Fruit fly (Drosophila melanogaster) whole organism, embryonic: ENCODE data around the gene CG15196.
A peak's percentile ranks its signal among the peaks of the same experiment; 100 is the strongest.

Experiments used
- Ada2b ChIP-seq: fragments of 200-800 bp; sonication (Bioruptor generic); IDR thresholded peaks from 2 replicates; pipeline ENCODE4 v1.3.6; 2022; ENCODE audit warnings: missing biosample characterization, missing genetic modification characterization
- CG11093 ChIP-seq: fragments of 200-800 bp; sonication (Bioruptor generic); IDR thresholded peaks from 3 replicates; pipeline ENCODE4 v1.3.6; 2022; ENCODE audit warnings: missing biosample characterization, missing genetic modification characterization
- CG11560 ChIP-seq: fragments of 200-800 bp; sonication (Bioruptor generic); IDR thresholded peaks from 3 replicates; pipeline ENCODE4 v1.3.6; 2022; ENCODE audit warnings: missing biosample characterization, missing genetic modification characterization
- CG12299 ChIP-seq: fragments of 200-800 bp; sonication (Bioruptor generic); optimal IDR thresholded peaks from 2 replicates; lab custom pipeline; 2018; ENCODE audit warnings: missing biosample characterization, mild to moderate bottlenecking, missing genetic modification characterization
- CG15269 ChIP-seq: fragments of 200-800 bp; sonication (Bioruptor generic); optimal IDR thresholded peaks from 2 replicates; lab custom pipeline; 2018; ENCODE audit warnings: missing biosample characterization, mild to moderate bottlenecking, missing genetic modification characterization, moderate library complexity
- CG1603 ChIP-seq: fragments of 200-800 bp; sonication (Bioruptor generic); optimal IDR thresholded peaks from 2 replicates; lab custom pipeline; 2019; ENCODE audit warnings: missing biosample characterization, mild to moderate bottlenecking, missing genetic modification characterization, moderate library complexity
- CG17568 ChIP-seq: fragments of 200-800 bp; sonication (Bioruptor generic); optimal IDR thresholded peaks from 2 replicates; lab custom pipeline; 2018; ENCODE audit warnings: missing biosample characterization, mild to moderate bottlenecking, missing genetic modification characterization, moderate library complexity
- CG18262 ChIP-seq: fragments of 200-800 bp; optimal IDR thresholded peaks from 3 replicates; lab custom pipeline; 2019; ENCODE audit warnings: missing biosample characterization, mild to moderate bottlenecking, missing genetic modification characterization, moderate library complexity
- CG2120 ChIP-seq: fragments of 200-800 bp; sonication (Bioruptor generic); optimal IDR thresholded peaks from 3 replicates; lab custom pipeline; 2016; ENCODE audit warnings: missing biosample characterization, missing genetic modification characterization
- CG30020 ChIP-seq: fragments of 200-800 bp; optimal IDR thresholded peaks from 2 replicates; lab custom pipeline; 2019; ENCODE audit warnings: missing biosample characterization, mild to moderate bottlenecking, missing genetic modification characterization, moderate library complexity
- CG3847 ChIP-seq: fragments of 200-800 bp; sonication (Bioruptor generic); IDR thresholded peaks from 2 replicates; pipeline ENCODE4 v1.3.6; 2022; ENCODE audit warnings: missing biosample characterization, missing genetic modification characterization
- CG4424 ChIP-seq: fragments of 200-800 bp; sonication (Bioruptor generic); optimal IDR thresholded peaks from 3 replicates; lab custom pipeline; 2016; ENCODE audit warnings: missing biosample characterization, missing genetic modification characterization
- CG5953 ChIP-seq: fragments of 200-800 bp; sonication (Bioruptor generic); IDR thresholded peaks from 2 replicates; pipeline ENCODE4 v1.3.6; 2022; ENCODE audit warnings: missing biosample characterization, missing genetic modification characterization
- CG7987 ChIP-seq: fragments of 200-800 bp; sonication (Bioruptor generic); optimal IDR thresholded peaks from 2 replicates; lab custom pipeline; 2018; ENCODE audit warnings: missing biosample characterization, mild to moderate bottlenecking, missing genetic modification characterization, moderate library complexity
- CG9437 ChIP-seq: fragments of 200-800 bp; sonication (Bioruptor generic); optimal IDR thresholded peaks from 2 replicates; lab custom pipeline; 2018; ENCODE audit warnings: missing biosample characterization, mild to moderate bottlenecking, missing genetic modification characterization
- Deaf1 ChIP-seq: fragments of 200-800 bp; optimal IDR thresholded peaks from 3 replicates; lab custom pipeline; 2019; ENCODE audit warnings: missing biosample characterization, mild to moderate bottlenecking, missing genetic modification characterization, moderate library complexity
- Dip3 ChIP-seq: fragments of 200-800 bp; sonication (Bioruptor generic); optimal IDR thresholded peaks from 3 replicates; lab custom pipeline; 2016; ENCODE audit warnings: missing biosample characterization, missing genetic modification characterization
- H15 ChIP-seq: fragments of 200-800 bp; sonication (Bioruptor generic); IDR thresholded peaks from 3 replicates; pipeline ENCODE4 v1.3.6; 2022; ENCODE audit warnings: missing biosample characterization, missing genetic modification characterization
- HLH3B ChIP-seq: fragments of 200-800 bp; sonication (Bioruptor generic); IDR thresholded peaks from 2 replicates; pipeline ENCODE4 v1.3.6; 2022; ENCODE audit warnings: missing biosample characterization, missing genetic modification characterization
- Hey ChIP-seq: fragments of 200-800 bp; sonication (Bioruptor generic); optimal IDR thresholded peaks from 3 replicates; lab custom pipeline; 2018; ENCODE audit warnings: missing biosample characterization, mild to moderate bottlenecking, missing genetic modification characterization
- HmgZ ChIP-seq: fragments of 200-800 bp; sonication (Bioruptor generic); optimal IDR thresholded peaks from 2 replicates; lab custom pipeline; 2018; ENCODE audit warnings: missing biosample characterization, mild to moderate bottlenecking, missing genetic modification characterization
- Lhr ChIP-seq: fragments of 200-800 bp; sonication (Bioruptor generic); optimal IDR thresholded peaks from 3 replicates; lab custom pipeline; 2017; ENCODE audit warnings: mild to moderate bottlenecking, missing biosample characterization, missing genetic modification reagents, missing genetic modification characterization
- MESR4 ChIP-seq: fragments of 200-800 bp; sonication (Bioruptor generic); optimal IDR thresholded peaks from 2 replicates; lab custom pipeline; 2018; ENCODE audit warnings: missing biosample characterization, mild to moderate bottlenecking, missing genetic modification characterization, moderate library complexity
- Spps ChIP-seq: fragments of 200-800 bp; sonication (Bioruptor generic); optimal IDR thresholded peaks from 2 replicates; lab custom pipeline; 2018; ENCODE audit warnings: missing biosample characterization, mild to moderate bottlenecking, missing genetic modification characterization
- Tbp ChIP-seq: fragments of >200 bp; optimal IDR thresholded peaks from 2 replicates; lab custom pipeline; 2018; ENCODE audit warnings: missing biosample characterization, missing genetic modification characterization
- Usf ChIP-seq: fragments of 200-800 bp; sonication (Bioruptor generic); optimal IDR thresholded peaks from 2 replicates; lab custom pipeline; 2017; ENCODE audit warnings: missing genotype, missing biosample characterization, missing genetic modification characterization
- Xrp1 ChIP-seq: fragments of 200-800 bp; sonication (Bioruptor generic); IDR thresholded peaks from 2 replicates; pipeline ENCODE4 v1.3.6; 2022; ENCODE audit warnings: missing biosample characterization, missing genetic modification characterization
- ac ChIP-seq: fragments of 200-800 bp; sonication (Bioruptor generic); optimal IDR thresholded peaks from 3 replicates; lab custom pipeline; 2017; ENCODE audit warnings: missing biosample characterization, mild to moderate bottlenecking, missing genetic modification characterization
- btn ChIP-seq: fragments of 200-800 bp; sonication (Bioruptor generic); optimal IDR thresholded peaks from 2 replicates; lab custom pipeline; 2016; ENCODE audit warnings: missing biosample characterization, missing genetic modification characterization
- danr ChIP-seq: fragments of 200-800 bp; sonication (Bioruptor generic); IDR thresholded peaks from 2 replicates; pipeline ENCODE4 v1.3.6; 2022; ENCODE audit warnings: missing biosample characterization, missing genetic modification characterization
- esg ChIP-seq: fragments of 200-800 bp; sonication (Bioruptor generic); conservative IDR thresholded peaks from 2 replicates; pipeline ENCODE4 v1.3.6; 2022; ENCODE audit warnings: missing biosample characterization, missing genetic modification characterization
- eve ChIP-seq, 2 experiments: fragments of >200 bp; optimal IDR thresholded peaks; 2 replicates each; lab custom pipeline; 2017; ENCODE audit warnings: missing biosample characterization in 2 of 2, missing genetic modification characterization in 2 of 2
- fd102C ChIP-seq: fragments of 200-800 bp; sonication (Bioruptor generic); optimal IDR thresholded peaks from 2 replicates; lab custom pipeline; 2018; ENCODE audit warnings: missing biosample characterization, mild to moderate bottlenecking, missing genetic modification characterization, moderate library complexity
- fru ChIP-seq: fragments of >200 bp; optimal IDR thresholded peaks from 2 replicates; lab custom pipeline; 2017
- gem ChIP-seq: fragments of 200-800 bp; sonication (Bioruptor generic); optimal IDR thresholded peaks from 2 replicates; lab custom pipeline; 2019; ENCODE audit warnings: missing biosample characterization, mild to moderate bottlenecking, missing genetic modification characterization, moderate library complexity
- gfzf ChIP-seq: fragments of 200-800 bp; sonication (Bioruptor generic); optimal IDR thresholded peaks from 2 replicates; lab custom pipeline; 2016; ENCODE audit warnings: missing biosample characterization, mild to moderate bottlenecking, missing genetic modification characterization, moderate library complexity
- inv ChIP-seq: fragments of 200-800 bp; sonication (Bioruptor generic); IDR thresholded peaks from 2 replicates; pipeline ENCODE4 v1.3.6; 2022; ENCODE audit warnings: missing biosample characterization, missing genetic modification characterization; ENCODE audit not compliant: partially characterized antibody
- kay ChIP-seq: fragments of 200-800 bp; sonication (Bioruptor generic); optimal IDR thresholded peaks from 2 replicates; lab custom pipeline; 2016; ENCODE audit warnings: missing biosample characterization, missing genetic modification characterization
- knrl ChIP-seq: fragments of 200-800 bp; sonication (Bioruptor generic); IDR thresholded peaks from 3 replicates; pipeline ENCODE4 v1.3.6; 2022; ENCODE audit warnings: missing biosample characterization, missing genetic modification characterization; ENCODE audit not compliant: partially characterized antibody
- maf-S ChIP-seq: fragments of 200-800 bp; sonication (Bioruptor generic); optimal IDR thresholded peaks from 2 replicates; lab custom pipeline; 2016; ENCODE audit warnings: missing biosample characterization, missing genetic modification characterization
- mirr ChIP-seq: fragments of 200-800 bp; sonication (Bioruptor generic); optimal IDR thresholded peaks from 3 replicates; lab custom pipeline; 2018; ENCODE audit warnings: missing biosample characterization, mild to moderate bottlenecking, missing genetic modification characterization
- prd ChIP-seq, 3 experiments: fragments of >200 bp in 2 of 3; fragments of 200-800 bp in 1 of 3; sonication (Bioruptor generic) in 1 of 3; optimal IDR thresholded peaks in 2 of 3; IDR thresholded peaks in 1 of 3; 2 replicates in 2 of 3; 3 replicates in 1 of 3; pipeline versions ENCODE4 v1.3.6 to Lab custom; 2017 to 2022; ENCODE audit warnings: missing biosample characterization in 1 of 3, missing genetic modification characterization in 1 of 3
- schlank ChIP-seq: fragments of 200-800 bp; sonication (Bioruptor generic); optimal IDR thresholded peaks from 2 replicates; lab custom pipeline; 2018; ENCODE audit warnings: missing biosample characterization, mild to moderate bottlenecking, missing genetic modification characterization
- sd ChIP-seq: fragments of 200-800 bp; sonication (Bioruptor generic); optimal IDR thresholded peaks from 3 replicates; lab custom pipeline; 2018; ENCODE audit warnings: missing biosample characterization, mild to moderate bottlenecking, missing genetic modification characterization, moderate library complexity
- sens-2 ChIP-seq: fragments of 200-800 bp; sonication (Bioruptor generic); IDR thresholded peaks from 2 replicates; pipeline ENCODE4 v1.3.6; 2022; ENCODE audit warnings: missing biosample characterization, missing genetic modification characterization
- shn ChIP-seq: fragments of 200-800 bp; sonication (Bioruptor generic); optimal IDR thresholded peaks from 3 replicates; lab custom pipeline; 2016; ENCODE audit warnings: missing biosample characterization, missing genetic modification characterization
- sisA ChIP-seq: fragments of 200-800 bp; sonication (Bioruptor generic); IDR thresholded peaks from 2 replicates; pipeline ENCODE4 v1.3.6; 2022; ENCODE audit warnings: missing biosample characterization, missing genetic modification characterization
- slou ChIP-seq: fragments of 200-800 bp; sonication (Bioruptor generic); optimal IDR thresholded peaks from 3 replicates; lab custom pipeline; 2016; ENCODE audit warnings: missing biosample characterization, missing genetic modification characterization
- ssp ChIP-seq: fragments of 200-800 bp; sonication (Bioruptor generic); IDR thresholded peaks from 2 replicates; pipeline ENCODE4 v1.3.6; 2022; ENCODE audit warnings: missing biosample characterization, missing genetic modification characterization
- tna ChIP-seq: fragments of 200-800 bp; sonication (Bioruptor generic); IDR thresholded peaks from 2 replicates; pipeline ENCODE4 v1.3.6; 2022; ENCODE audit warnings: missing biosample characterization, missing genetic modification characterization; ENCODE audit not compliant: partially characterized antibody
- vfl ChIP-seq: fragments of 200-800 bp; sonication (Bioruptor generic); optimal IDR thresholded peaks from 2 replicates; lab custom pipeline; 2016; ENCODE audit warnings: missing biosample characterization, missing genetic modification characterization

The CG15196 gene

DNA sequence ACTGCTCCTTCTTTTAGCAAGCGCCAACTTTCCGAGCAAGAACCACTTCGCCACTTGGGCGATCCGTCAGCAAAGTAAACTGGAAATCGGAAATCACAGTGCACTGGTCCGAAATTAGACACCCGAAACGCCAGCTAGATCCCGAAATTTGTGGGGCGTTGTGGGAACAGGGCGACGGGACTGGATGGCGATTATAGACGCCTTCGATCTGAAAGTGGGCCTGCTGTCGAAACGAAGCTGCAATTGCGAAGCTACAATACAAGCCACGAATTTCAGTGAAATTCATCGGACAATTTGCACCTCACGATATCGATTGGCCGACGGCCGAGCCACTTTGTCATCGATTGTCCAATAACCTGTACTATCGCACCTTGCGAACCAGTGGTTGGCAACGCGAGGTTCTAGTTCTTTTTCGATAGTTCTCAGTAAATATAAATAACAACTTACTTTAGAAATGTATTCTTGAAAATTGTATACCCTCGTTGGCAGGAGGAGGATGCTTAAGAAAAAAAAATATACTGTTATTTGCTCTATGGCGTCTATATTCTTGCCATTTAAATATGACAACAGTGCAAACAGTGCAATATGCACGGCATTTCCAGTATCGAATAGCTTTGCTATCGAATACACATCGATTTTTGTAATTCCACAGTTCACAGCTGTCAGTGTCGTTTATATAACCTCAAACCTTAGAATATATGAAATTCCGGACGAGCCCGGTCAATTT, 41.8 kb upstream of the CG15196 start, which contains the start of the genes hop and Tim8 (continued):
- no peak for TF ChIP-seq Lhr (GFP tag; lab: Kevin White, UChicago)
- no peak for TF ChIP-seq Spps (tag; lab: Kevin White, UChicago)
- TF ChIP-seq CG18262 (tag; lab: Kevin White, UChicago) = no peak
- TF ChIP-seq inv (GFP tag; lab: Robert Waterston, UW) = peak; percentile 87
- no peak for TF ChIP-seq CG4424 (GFP tag; lab: Kevin White, UChicago)
- TF ChIP-seq Usf (GFP tag; lab: Kevin White, UChicago) = no peak
- no peak for TF ChIP-seq Hey
- no peak for TF ChIP-seq schlank (tag; lab: Kevin White, UChicago)
- TF ChIP-seq CG15269 (tag; lab: Kevin White, UChicago) = no peak
- TF ChIP-seq sisA = no peak
- no peak for TF ChIP-seq H15 (GFP tag; lab: Robert Waterston, UW)
- no peak for TF ChIP-seq esg (GFP tag; lab: Robert Waterston, UW)
- TF ChIP-seq sd (tag; lab: Kevin White, UChicago) = peak; percentile 82
- peak; percentile 33 for TF ChIP-seq gfzf (GFP tag; lab: Kevin White, UChicago)
- TF ChIP-seq fru = no peak
- TF ChIP-seq CG5953 = no peak
- TF ChIP-seq MESR4 (GFP tag; lab: Kevin White, UChicago) = peak; percentile 87
- TF ChIP-seq knrl (GFP tag; lab: Robert Waterston, UW) = peak; percentile 91
- TF ChIP-seq HmgZ (tag; lab: Kevin White, UChicago) = no peak
- peak; percentile 87 for TF ChIP-seq tna (GFP tag; lab: Robert Waterston, UW)
- no peak for TF ChIP-seq gem
- TF ChIP-seq danr (GFP tag; lab: Robert Waterston, UW) = no peak
- no peak for TF ChIP-seq CG9437 (GFP tag; lab: Kevin White, UChicago)
- no peak for TF ChIP-seq ssp (GFP tag; lab: Robert Waterston, UW)
- peak; percentile 69 for TF ChIP-seq Tbp (GFP tag; lab: Kevin White, UChicago)
- no peak for TF ChIP-seq CG17568 (GFP tag; lab: Kevin White, UChicago)
- no peak for TF ChIP-seq kay (GFP tag; lab: Kevin White, UChicago)
- no peak for TF ChIP-seq Ada2b
- TF ChIP-seq sens-2 = no peak
- no peak for TF ChIP-seq fd102C (GFP tag; lab: Kevin White, UChicago)
- TF ChIP-seq ac = no peak
- no peak for TF ChIP-seq mirr (GFP tag; lab: Kevin White, UChicago)
- TF ChIP-seq eve (GFP tag; optimal IDR thresholded peaks at IDR 0.05; lab: Kevin White, UChicago) = no peak
- TF ChIP-seq CG11560 (tag; lab: Robert Waterston, UW) = peak; percentile 98
- TF ChIP-seq CG30020 = peak; percentile 46
- TF ChIP-seq Deaf1 (tag; lab: Kevin White, UChicago) = no peak
- no peak for TF ChIP-seq CG11093 (GFP tag; lab: Robert Waterston, UW)
- no peak for TF ChIP-seq btn (GFP tag; lab: Kevin White, UChicago)
- TF ChIP-seq maf-S (GFP tag; lab: Kevin White, UChicago) = no peak
- no peak for TF ChIP-seq CG12299 (tag; lab: Kevin White, UChicago)
- TF ChIP-seq Xrp1 (GFP tag; lab: Robert Waterston, UW) = no peak
- TF ChIP-seq shn (GFP tag; lab: Kevin White, UChicago) = no peak
- no peak for TF ChIP-seq slou (GFP tag; lab: Kevin White, UChicago)
- TF ChIP-seq CG1603 (tag; lab: Kevin White, UChicago) = no peak
- no peak for TF ChIP-seq Dip3 (GFP tag; lab: Kevin White, UChicago)
- no peak for TF ChIP-seq CG3847 (GFP tag; lab: Robert Waterston, UW)
- no peak for TF ChIP-seq HLH3B
- no peak for TF ChIP-seq CG7987 (GFP tag; lab: Kevin White, UChicago)
- TF ChIP-seq prd (optimal IDR thresholded peaks at IDR 0.05; lab: Kevin White, UChicago) = no peak
- no peak for TF ChIP-seq prd (GFP tag; IDR thresholded peaks at IDR 0.05; lab: Robert Waterston, UW)
- TF ChIP-seq vfl (GFP tag; lab: Kevin White, UChicago) = no peak
- TF ChIP-seq CG2120 (GFP tag; lab: Kevin White, UChicago) = no peak
